Worm (Caenorhabditis elegans) whole organism, L2 larva: ENCODE data around the gene E02H9.9.

Source experiments
- aly-2 ChIP-seq: fragments of 150-350 bp; optimal IDR thresholded peaks from 2 replicates; lab custom pipeline; 2014; ENCODE audit warnings: missing biosample characterization, missing genetic modification characterization
- ama-1 ChIP-seq: fragments of 150-350 bp; optimal IDR thresholded peaks from 2 replicates; lab custom pipeline; 2018; ENCODE audit warnings: inconsistent platforms
- lin-39 ChIP-seq: fragments of 150-350 bp; optimal IDR thresholded peaks from 2 replicates; lab custom pipeline; 2014; ENCODE audit warnings: missing biosample characterization, missing genetic modification reagents, missing genetic modification characterization
- nhr-10 ChIP-seq: sonication (generic microtip); optimal IDR thresholded peaks from 2 replicates; lab custom pipeline; 2017; ENCODE audit warnings: missing biosample characterization, missing genetic modification characterization
- nhr-237 ChIP-seq: fragments of 150-350 bp; optimal IDR thresholded peaks from 2 replicates; lab custom pipeline; 2014; ENCODE audit warnings: missing biosample characterization, missing genetic modification characterization

DNA sequence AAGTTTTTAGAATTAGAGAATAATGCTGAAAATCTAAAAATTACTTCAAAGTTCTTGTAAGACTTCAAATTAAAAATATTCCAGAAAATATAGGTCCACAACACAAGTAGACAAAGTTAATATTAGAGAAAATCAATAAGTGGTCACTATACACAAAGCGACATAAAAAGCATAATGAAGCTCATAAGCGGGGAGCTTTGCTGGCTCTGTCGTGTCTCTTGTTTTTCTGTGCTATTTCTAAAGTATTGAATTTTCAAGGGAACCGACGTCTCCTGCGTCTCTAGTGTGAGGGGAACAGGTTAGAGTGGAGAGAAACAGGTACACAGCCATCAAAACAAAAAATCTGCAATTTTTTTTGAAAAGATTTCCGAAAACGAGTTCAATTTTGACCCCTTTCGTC, 29.6 kb downstream of the E02H9.9 start, which contains the start of gene E02H9.13:
- TF ChIP-seq lin-39 (tag; lab: Kevin White, UChicago) (no peak), aly-2 (tag; lab: Kevin White, UChicago) (no peak), nhr-237 (no peak), nhr-10 (no peak), ama-1 (lab: Kevin White, UChicago) (no peak)
